Worm (Caenorhabditis elegans) whole organism, late embryonic: ENCODE data around the gene fbxa-172.
A peak's percentile ranks its signal among the peaks of the same experiment; 100 is the strongest.
"Not testable (repeated sequence)": the region's sequence is repeated elsewhere in the genome, so short reads cannot be mapped to it uniquely, and the experiment has no call there.

ENCODE experiments used
- C08G9.2 ChIP-seq: sonication (generic microtip); optimal IDR thresholded peaks from 2 replicates; lab custom pipeline; 2016; ENCODE audit warnings: mild to moderate bottlenecking, missing genetic modification characterization, moderate library complexity, missing compliant biosample characterization
- K02D7.2 ChIP-seq: sonication (generic microtip); optimal IDR thresholded peaks from 2 replicates; lab custom pipeline; 2017; ENCODE audit warnings: mild to moderate bottlenecking, missing genetic modification characterization, missing compliant biosample characterization
- K09A11.1 ChIP-seq: sonication (generic microtip); optimal IDR thresholded peaks from 2 replicates; lab custom pipeline; 2017; ENCODE audit warnings: antibody characterized with exemption, mild to moderate bottlenecking, missing genetic modification characterization, missing compliant biosample characterization; ENCODE audit not compliant: insufficient read depth
- Y22D7AL.16 ChIP-seq: sonication (generic microtip); optimal IDR thresholded peaks from 2 replicates; lab custom pipeline; 2016; ENCODE audit warnings: missing genetic modification characterization, missing compliant biosample characterization
- ama-1 ChIP-seq: fragments of 150-350 bp; optimal IDR thresholded peaks from 2 replicates; lab custom pipeline; 2014
- ceh-18 ChIP-seq: sonication (generic microtip); optimal IDR thresholded peaks from 2 replicates; lab custom pipeline; 2016; ENCODE audit warnings: missing genetic modification characterization, missing compliant biosample characterization
- ceh-2 ChIP-seq: sonication (generic microtip); optimal IDR thresholded peaks from 2 replicates; lab custom pipeline; 2016; ENCODE audit warnings: missing genotype, missing genetic modification characterization, missing compliant biosample characterization
- ceh-30 ChIP-seq: fragments of 150-350 bp; optimal IDR thresholded peaks from 2 replicates; lab custom pipeline; 2014; ENCODE audit warnings: missing biosample characterization, missing genetic modification characterization
- ceh-31 ChIP-seq: sonication (generic microtip); optimal IDR thresholded peaks from 2 replicates; lab custom pipeline; 2016; ENCODE audit warnings: missing genetic modification characterization, missing compliant biosample characterization
- ceh-48 ChIP-seq: sonication (generic microtip); optimal IDR thresholded peaks from 2 replicates; lab custom pipeline; 2016; ENCODE audit warnings: missing genetic modification characterization, inconsistent platforms, missing compliant biosample characterization
- ceh-9 ChIP-seq: sonication (generic microtip); optimal IDR thresholded peaks from 2 replicates; lab custom pipeline; 2016; ENCODE audit warnings: mild to moderate bottlenecking, missing genetic modification characterization, inconsistent platforms, missing compliant biosample characterization
- che-1 ChIP-seq: sonication (generic microtip); optimal IDR thresholded peaks from 2 replicates; lab custom pipeline; 2016; ENCODE audit warnings: mild to moderate bottlenecking, missing genetic modification characterization, missing compliant biosample characterization
- dve-1 ChIP-seq: sonication (generic microtip); optimal IDR thresholded peaks from 2 replicates; lab custom pipeline; 2017; ENCODE audit warnings: antibody characterized with exemption, mild to moderate bottlenecking, missing genetic modification characterization, missing compliant biosample characterization
- elt-2 ChIP-seq: sonication (generic microtip); optimal IDR thresholded peaks from 2 replicates; lab custom pipeline; 2016; ENCODE audit warnings: missing genetic modification reagents, missing genetic modification characterization, missing compliant biosample characterization
- ets-4 ChIP-seq: sonication (generic microtip); optimal IDR thresholded peaks from 2 replicates; lab custom pipeline; 2016; ENCODE audit warnings: missing genetic modification characterization, missing compliant biosample characterization
- eyg-1 ChIP-seq: sonication (generic microtip); optimal IDR thresholded peaks from 2 replicates; lab custom pipeline; 2016; ENCODE audit warnings: missing genotype, missing genetic modification characterization, missing compliant biosample characterization
- fax-1 ChIP-seq: sonication (generic microtip); optimal IDR thresholded peaks from 2 replicates; lab custom pipeline; 2016; ENCODE audit warnings: missing genotype, missing genetic modification characterization, missing compliant biosample characterization
- fkh-6 ChIP-seq: sonication (generic microtip); optimal IDR thresholded peaks from 2 replicates; lab custom pipeline; 2016; ENCODE audit warnings: missing genetic modification characterization, missing compliant biosample characterization
- hlh-15 ChIP-seq: sonication (generic microtip); optimal IDR thresholded peaks from 2 replicates; lab custom pipeline; 2016; ENCODE audit warnings: missing genetic modification characterization, missing compliant biosample characterization
- hlh-30 ChIP-seq: sonication (generic microtip); optimal IDR thresholded peaks from 2 replicates; lab custom pipeline; 2017; ENCODE audit warnings: antibody characterized with exemption, missing genetic modification characterization, missing compliant biosample characterization; ENCODE audit not compliant: insufficient read depth
- hlh-6 ChIP-seq: sonication (generic microtip); optimal IDR thresholded peaks from 2 replicates; lab custom pipeline; 2016; ENCODE audit warnings: missing genotype, missing genetic modification characterization, missing compliant biosample characterization
- lim-6 ChIP-seq: sonication (generic microtip); optimal IDR thresholded peaks from 2 replicates; lab custom pipeline; 2016; ENCODE audit warnings: missing genetic modification characterization, missing compliant biosample characterization
- mec-3 ChIP-seq: sonication (generic microtip); optimal IDR thresholded peaks from 2 replicates; lab custom pipeline; 2016; ENCODE audit warnings: borderline replicate concordance, missing genetic modification characterization, missing compliant biosample characterization
- nhr-232 ChIP-seq: sonication (generic microtip); optimal IDR thresholded peaks from 2 replicates; lab custom pipeline; 2016; ENCODE audit warnings: missing genetic modification characterization, missing compliant biosample characterization
- npax-4 ChIP-seq: sonication (generic microtip); optimal IDR thresholded peaks from 2 replicates; lab custom pipeline; 2016; ENCODE audit warnings: missing genetic modification characterization, missing compliant biosample characterization
- odd-2 ChIP-seq: sonication (generic microtip); optimal IDR thresholded peaks from 2 replicates; lab custom pipeline; 2017; ENCODE audit warnings: antibody characterized with exemption, mild to moderate bottlenecking, missing genetic modification characterization, missing compliant biosample characterization
- pag-3 ChIP-seq: sonication (generic microtip); optimal IDR thresholded peaks from 2 replicates; lab custom pipeline; 2016; ENCODE audit warnings: missing compliant biosample characterization, missing genetic modification characterization, borderline replicate concordance
- pha-2 ChIP-seq: sonication (generic microtip); optimal IDR thresholded peaks from 2 replicates; lab custom pipeline; 2017; ENCODE audit warnings: mild to moderate bottlenecking, missing genetic modification characterization, missing compliant biosample characterization
- pqm-1 ChIP-seq: sonication (generic microtip); optimal IDR thresholded peaks from 2 replicates; lab custom pipeline; 2016; ENCODE audit warnings: missing genetic modification characterization, missing compliant biosample characterization
- rnt-1 ChIP-seq: sonication (generic microtip); optimal IDR thresholded peaks from 2 replicates; lab custom pipeline; 2016; ENCODE audit warnings: missing genetic modification characterization, missing compliant biosample characterization
- sox-2 ChIP-seq: fragments of 200-800 bp; sonication (Bioruptor generic); IDR thresholded peaks from 2 replicates; pipeline ENCODE4 v1.3.6; 2022; ENCODE audit warnings: missing genetic modification reagents, missing genetic modification characterization, missing compliant biosample characterization
- sox-4 ChIP-seq: sonication (generic microtip); optimal IDR thresholded peaks from 2 replicates; lab custom pipeline; 2017; ENCODE audit warnings: mild to moderate bottlenecking, missing genetic modification characterization, inconsistent platforms, missing compliant biosample characterization
- syd-9 ChIP-seq: sonication (generic microtip); optimal IDR thresholded peaks from 2 replicates; lab custom pipeline; 2016; ENCODE audit warnings: mild to moderate bottlenecking, missing genetic modification characterization, moderate library complexity, missing compliant biosample characterization
- tbx-7 ChIP-seq: sonication (generic microtip); optimal IDR thresholded peaks from 2 replicates; lab custom pipeline; 2016; ENCODE audit warnings: missing genotype, missing genetic modification characterization, missing compliant biosample characterization
- ttx-3 ChIP-seq: sonication (generic microtip); optimal IDR thresholded peaks from 2 replicates; lab custom pipeline; 2016; ENCODE audit warnings: missing genetic modification reagents, missing genetic modification characterization, missing compliant biosample characterization
- unc-42 ChIP-seq: sonication (generic microtip); optimal IDR thresholded peaks from 2 replicates; lab custom pipeline; 2016; ENCODE audit warnings: missing genotype, missing genetic modification characterization, missing compliant biosample characterization
- unc-55 ChIP-seq: sonication (generic microtip); optimal IDR thresholded peaks from 2 replicates; lab custom pipeline; 2017; ENCODE audit warnings: missing biosample characterization, missing genetic modification reagents, missing genetic modification characterization
- zip-5 ChIP-seq: sonication (generic microtip); optimal IDR thresholded peaks from 2 replicates; lab custom pipeline; 2016; ENCODE audit warnings: missing genetic modification characterization, missing compliant biosample characterization

The fbxa-172 gene

DNA sequence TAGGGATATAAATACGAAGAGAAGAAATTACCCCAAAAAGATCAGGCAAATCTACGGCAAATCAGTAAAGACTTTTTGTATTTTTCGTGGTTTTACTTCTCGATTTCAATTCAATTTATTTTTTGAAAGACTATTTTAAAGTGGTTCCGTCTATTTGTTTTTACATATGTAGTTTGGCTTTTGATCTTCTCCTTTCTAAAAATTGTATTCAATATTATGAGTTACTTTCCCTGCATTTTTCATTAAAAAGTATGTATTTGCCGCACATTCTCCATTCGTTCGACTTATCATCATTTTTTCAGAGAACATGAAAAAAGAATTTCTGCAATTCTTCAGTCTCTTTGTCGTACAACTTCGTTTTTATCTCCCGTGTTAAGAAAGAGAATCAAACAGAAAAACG, 7.8 kb downstream of the fbxa-172 start, which contains the start of gene C38D9.2:
TSS of gene C38D9.2 (plus strand) at position 301 of the 400 bp plus-strand sequence.
- TF ChIP-seq lim-6 (tag; lab: Kevin White, UChicago) = no peak
- no peak for TF ChIP-seq sox-2
- no peak for TF ChIP-seq rnt-1
- no peak for TF ChIP-seq pha-2 (tag; lab: Kevin White, UChicago)
- TF ChIP-seq ceh-30 = no peak
- TF ChIP-seq fax-1 (tag; lab: Kevin White, UChicago) = no peak
- no peak for TF ChIP-seq ceh-18 (tag; lab: Kevin White, UChicago)
- no peak for TF ChIP-seq ceh-9 (tag; lab: Kevin White, UChicago)

DNA sequence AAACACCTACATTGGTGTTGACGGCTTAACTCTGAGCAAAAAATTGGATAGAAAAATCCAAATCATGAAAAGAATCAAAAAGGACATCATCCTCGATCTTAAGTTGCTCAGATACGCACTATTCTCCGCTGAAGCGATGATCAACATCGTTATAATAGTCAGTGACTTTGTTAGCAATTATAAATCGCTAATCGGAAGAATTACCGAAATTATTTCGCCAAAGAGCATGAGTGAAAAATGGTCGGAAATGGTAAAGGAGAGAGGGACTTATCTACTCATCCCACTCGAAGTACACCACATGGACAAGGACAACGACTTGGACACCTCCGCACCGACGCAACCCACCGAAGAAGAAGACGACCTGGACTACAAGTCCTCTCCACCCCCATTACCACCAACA, 21.0 kb downstream of the fbxa-172 start:
- TF ChIP-seq rnt-1 = no peak
- no peak for TF ChIP-seq fax-1 (tag; lab: Kevin White, UChicago)
- TF ChIP-seq Y22D7AL.16 (tag; lab: Kevin White, UChicago) = no peak
- no peak for TF ChIP-seq syd-9 (tag; lab: Kevin White, UChicago)
- TF ChIP-seq odd-2 (tag; lab: Kevin White, UChicago) = no peak
- TF ChIP-seq pqm-1 (tag; lab: Kevin White, UChicago) = no peak
- no peak for TF ChIP-seq ceh-48
- no peak for TF ChIP-seq K09A11.1 (tag; lab: Kevin White, UChicago)
- TF ChIP-seq hlh-6 = no peak
- TF ChIP-seq che-1 (tag; lab: Kevin White, UChicago) = no peak
- TF ChIP-seq hlh-30 (tag; lab: Kevin White, UChicago) = no peak
- TF ChIP-seq ceh-2 (tag; lab: Kevin White, UChicago) = no peak
- no peak for TF ChIP-seq ceh-9 (tag; lab: Kevin White, UChicago)
- no peak for TF ChIP-seq mec-3 (tag; lab: Kevin White, UChicago)
- no peak for TF ChIP-seq K02D7.2 (tag; lab: Kevin White, UChicago)
- no peak for TF ChIP-seq unc-42 (tag; lab: Kevin White, UChicago)
- TF ChIP-seq fkh-6 (tag; lab: Kevin White, UChicago) = no peak
- no peak for TF ChIP-seq tbx-7
- TF ChIP-seq ets-4 (tag; lab: Kevin White, UChicago) = no peak

DNA sequence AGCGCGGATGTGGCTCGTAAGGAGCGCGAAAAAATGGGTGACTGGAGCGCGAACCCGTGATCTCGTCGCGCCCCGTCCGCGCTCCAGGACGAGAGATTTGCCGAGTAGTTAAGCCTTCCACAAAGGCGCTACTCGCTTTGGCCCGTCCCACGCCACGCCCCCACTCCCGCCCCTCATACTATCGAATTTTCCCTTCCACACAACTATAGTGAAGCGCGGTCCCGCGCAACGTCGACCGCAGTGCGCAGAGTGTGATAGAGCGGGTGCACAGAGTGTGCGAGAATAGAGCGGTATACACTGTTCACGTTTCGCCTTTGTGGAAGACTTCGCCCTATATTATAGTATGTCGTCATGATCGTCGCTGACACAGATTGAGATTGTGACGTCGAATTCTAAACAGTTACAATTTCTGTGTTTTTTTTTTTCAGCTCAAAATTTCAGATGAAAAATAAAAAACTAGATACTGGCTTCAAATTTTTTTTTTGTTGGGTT, 25.4 kb downstream of the fbxa-172 start, which contains the start of gene fbxa-133:
TSS of gene fbxa-133 (plus strand) at position 442 of the 492 bp plus-strand sequence.
- TF ChIP-seq pag-3 (tag; lab: Kevin White, UChicago); K09A11.1 (tag; lab: Kevin White, UChicago); ama-1: not testable (repeated sequence)
- TF ChIP-seq, all 69 proteins: peak for 0; not testable (repeated sequence) for 69

DNA sequence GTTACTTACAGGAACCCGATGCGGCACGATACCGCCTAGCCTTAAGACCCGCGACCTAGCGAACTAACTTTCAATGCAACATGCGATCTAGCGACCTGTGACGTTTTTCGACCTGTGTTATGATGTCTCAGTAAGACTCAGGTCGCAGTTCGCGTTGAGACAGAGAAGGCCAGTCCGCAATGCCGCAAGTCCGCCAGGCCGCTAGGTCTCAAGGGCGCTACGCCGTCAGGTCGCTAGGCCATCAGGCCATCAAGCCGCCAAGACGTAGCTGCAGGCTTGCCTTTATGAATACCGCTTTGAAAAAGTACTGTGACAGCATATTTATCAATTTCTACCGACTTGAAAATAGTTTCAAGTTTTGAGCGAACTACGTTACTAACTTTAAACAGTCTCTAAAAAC, 36.6 kb downstream of the fbxa-172 start:
- TF ChIP-seq ceh-31 (tag; lab: Kevin White, UChicago) = no peak
- no peak for TF ChIP-seq elt-2 (tag; lab: Kevin White, UChicago)
- TF ChIP-seq odd-2 (tag; lab: Kevin White, UChicago) = no peak
- TF ChIP-seq zip-5 = no peak

DNA sequence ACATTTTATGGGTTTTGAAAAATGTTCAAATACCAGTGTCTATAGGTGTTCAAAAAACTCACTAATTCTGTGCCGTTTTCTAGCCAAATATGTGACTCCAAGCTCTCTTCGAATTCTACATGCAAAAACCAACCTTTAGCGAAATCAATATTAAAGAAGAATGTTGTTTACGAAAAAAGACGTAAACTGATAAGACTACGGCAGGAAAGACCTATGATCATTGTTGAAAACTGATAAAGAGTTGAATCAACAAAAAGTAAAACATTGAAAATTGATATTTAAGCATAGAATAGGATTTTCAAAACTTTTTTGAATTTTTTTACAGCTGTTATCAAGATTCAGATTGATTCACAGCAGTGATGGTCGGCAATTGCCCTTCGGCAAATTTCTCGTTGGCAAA, 39.8 kb downstream of the fbxa-172 start, which contains the start of gene Y6G8.2:
TSS of gene Y6G8.2 (minus strand) at position 147 of the 400 bp plus-strand sequence.
- TF ChIP-seq npax-4 (tag; lab: Kevin White, UChicago) (no peak), elt-2 (tag; lab: Kevin White, UChicago) (peak; percentile 27), unc-55 (no peak)

DNA sequence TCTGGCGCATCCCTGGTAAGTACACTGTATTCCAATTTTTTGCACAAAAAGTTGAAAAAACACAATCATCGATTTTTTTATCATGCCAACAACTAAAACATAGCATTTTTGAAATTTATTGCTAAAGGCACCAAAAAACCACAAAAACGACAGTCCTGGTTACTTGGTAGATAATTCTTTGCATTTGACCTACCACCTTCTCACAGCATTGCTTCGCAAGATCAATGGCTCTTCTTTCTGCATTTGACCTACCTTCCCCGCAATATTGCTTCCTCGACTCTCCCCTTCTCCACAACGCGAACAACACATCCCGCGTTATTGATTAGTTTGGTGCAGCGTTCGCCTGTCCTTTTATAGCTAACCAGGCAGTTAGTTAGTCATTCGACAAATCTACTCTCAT, 42.5 kb downstream of the fbxa-172 start, which contains the start of gene ztf-25:
TSS of gene ztf-25 (plus strand) at position 301 of the 400 bp plus-strand sequence.
- TF ChIP-seq elt-2 (tag; lab: Kevin White, UChicago) = no peak
- TF ChIP-seq sox-4 = no peak
- TF ChIP-seq syd-9 (tag; lab: Kevin White, UChicago) = no peak
- TF ChIP-seq pha-2 (tag; lab: Kevin White, UChicago) = no peak
- no peak for TF ChIP-seq K09A11.1 (tag; lab: Kevin White, UChicago)
- no peak for TF ChIP-seq nhr-232 (tag; lab: Kevin White, UChicago)
- TF ChIP-seq C08G9.2 (tag; lab: Kevin White, UChicago) = no peak
- TF ChIP-seq tbx-7 = no peak
- TF ChIP-seq ttx-3 (tag; lab: Kevin White, UChicago) = no peak
- TF ChIP-seq pqm-1 (tag; lab: Kevin White, UChicago) = no peak
- no peak for TF ChIP-seq hlh-15
- TF ChIP-seq eyg-1 = no peak
- TF ChIP-seq dve-1 (tag; lab: Kevin White, UChicago) = no peak
- no peak for TF ChIP-seq ets-4 (tag; lab: Kevin White, UChicago)
